Worm (Caenorhabditis elegans): ENCODE results near the gene Y53F4B.26.

The Y53F4B.26 gene

DNA sequence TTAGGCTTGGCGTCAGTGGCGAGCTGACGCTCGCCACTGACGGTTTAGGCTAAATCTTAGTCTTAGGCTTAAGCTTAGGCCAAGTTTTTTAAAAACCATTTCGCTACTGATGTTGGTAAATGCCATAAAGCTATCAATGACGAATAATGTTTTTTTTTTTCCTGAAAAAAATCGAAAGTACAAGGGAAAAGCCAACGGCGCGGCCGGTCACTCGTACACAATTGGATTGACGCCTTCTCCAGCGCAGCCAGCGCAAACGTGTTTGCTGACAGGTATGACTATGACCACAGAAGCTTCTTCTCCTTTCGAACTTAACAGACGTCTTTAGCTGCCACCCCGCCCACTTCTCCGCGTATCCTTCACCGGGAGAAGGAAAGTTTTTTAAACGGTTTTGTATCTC lies 4.8 kb upstream of the Y53F4B.26 start, which contains the start of gene Y53F4B.27:
TSS of gene Y53F4B.27 (plus strand) at position 301 of the 400 bp plus-strand sequence.
- no peak for TF ChIP-seq unc-62 (GFP tag; optimal IDR thresholded peaks at IDR 0.05)

DNA sequence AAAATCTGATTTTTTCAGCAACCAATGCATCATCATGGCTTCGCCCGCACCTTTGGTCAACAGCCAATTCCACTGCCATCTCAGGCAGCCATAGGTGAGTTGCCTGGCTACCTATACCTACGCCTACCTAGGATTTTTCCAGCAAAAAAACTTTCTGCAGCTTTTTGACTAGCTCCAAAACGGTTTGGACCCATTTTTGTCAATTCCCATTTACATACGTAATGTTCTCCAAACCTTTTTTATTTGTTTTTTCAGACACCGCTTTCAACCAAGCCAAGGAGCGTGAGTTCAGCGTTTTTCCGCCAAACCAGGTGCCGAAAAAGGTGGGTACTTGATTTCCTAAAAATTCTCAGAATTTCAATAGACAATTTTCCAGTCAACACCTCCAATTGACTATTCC lies 2.9 kb upstream of the Y53F4B.26 start:
- TF ChIP-seq unc-62 (GFP tag; optimal IDR thresholded peaks at IDR 0.05) = no peak

DNA sequence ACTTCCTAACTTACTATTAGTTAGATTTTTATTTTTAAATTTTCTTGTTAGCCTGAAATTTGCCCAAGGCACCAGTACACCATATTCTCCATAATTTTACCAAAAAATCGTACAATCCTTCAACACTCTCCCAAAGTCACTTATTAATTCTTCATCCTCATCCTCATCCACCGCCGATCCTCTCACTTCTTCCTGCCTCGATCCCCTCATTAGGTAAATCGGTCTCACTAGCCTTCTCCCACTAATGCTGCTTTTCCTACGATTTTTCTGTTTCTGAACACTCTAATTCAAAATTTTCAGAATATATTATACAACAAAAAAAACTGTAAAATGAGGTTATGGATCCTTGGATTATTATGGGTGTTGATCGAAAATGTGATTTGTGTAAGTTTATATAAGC lies 4.9 kb downstream of the Y53F4B.26 start, which contains the start of gene Y53F4B.25:
TSS of gene Y53F4B.25 (plus strand) at position 301 of the 400 bp plus-strand sequence.
- no peak for TF ChIP-seq unc-62 (GFP tag; optimal IDR thresholded peaks at IDR 0.05)

DNA sequence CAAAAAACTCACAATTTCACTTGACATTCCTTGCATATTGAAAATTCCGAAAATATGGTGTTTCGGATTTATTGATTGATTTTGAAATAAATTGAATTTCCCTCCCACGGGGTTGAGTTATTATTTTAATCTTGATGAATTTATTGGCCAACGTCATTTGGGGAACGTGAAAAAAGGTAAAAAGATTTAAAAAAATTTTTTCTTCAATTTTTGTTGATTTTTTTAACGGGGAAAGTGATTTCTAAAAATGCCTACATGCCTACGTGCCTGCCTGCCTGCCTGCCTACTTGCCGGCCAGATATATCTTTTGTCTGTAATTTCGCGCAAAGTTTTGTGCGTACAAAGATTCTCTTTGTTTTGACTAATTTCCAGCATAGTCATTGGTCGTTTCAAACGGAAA lies 6.4 kb downstream of the Y53F4B.26 start, which contains the start of gene Y53F4B.24:
TSS of gene Y53F4B.24 (minus strand) at position 101 of the 400 bp plus-strand sequence.
- TF ChIP-seq unc-62 (GFP tag; optimal IDR thresholded peaks at IDR 0.05) = no peak

DNA sequence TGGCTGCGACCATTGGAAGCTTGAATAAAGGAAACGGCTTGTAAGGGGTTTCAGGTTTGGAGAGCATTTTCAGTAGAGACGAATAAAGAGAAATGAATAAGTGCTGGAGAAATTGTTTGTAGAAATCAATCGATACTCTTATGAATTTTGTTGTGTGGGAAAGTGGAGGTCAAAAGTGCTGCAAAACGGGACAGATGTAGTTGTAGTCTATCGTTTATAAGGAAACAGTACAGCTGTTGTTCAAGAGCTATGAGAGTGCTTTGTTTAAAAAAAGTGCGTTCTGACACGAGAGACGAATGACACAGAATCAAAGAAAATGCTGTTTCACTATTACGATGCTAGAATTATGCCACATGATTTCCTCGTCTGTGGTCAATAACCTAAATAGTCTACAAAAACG lies 10.3 kb downstream of the Y53F4B.26 start, which contains the start of gene Y53F4B.62:
TSS of gene Y53F4B.62 (minus strand) at position 101 of the 400 bp plus-strand sequence.
- TF ChIP-seq unc-62 (GFP tag; optimal IDR thresholded peaks at IDR 0.05) = no peak

DNA sequence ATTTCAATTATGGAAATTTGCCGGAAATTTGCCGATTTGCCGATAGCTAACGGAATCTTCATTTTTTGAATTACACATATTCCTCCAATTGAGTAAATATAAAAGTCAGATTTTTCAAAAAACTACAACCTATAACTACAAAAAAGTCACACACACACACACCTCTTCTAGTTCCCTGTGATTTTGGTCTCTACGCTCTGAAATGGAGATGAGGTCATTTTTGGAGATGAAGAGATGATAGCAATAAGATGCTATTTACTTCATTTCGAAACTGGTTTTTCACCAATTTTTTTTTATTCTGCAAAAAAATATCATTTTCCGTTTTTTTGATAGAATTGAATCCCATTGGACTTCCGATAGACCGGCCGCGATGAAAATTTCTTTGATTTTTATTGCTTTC lies 16.6 kb downstream of the Y53F4B.26 start, which contains the start of gene Y53F4B.23:
TSS of gene Y53F4B.23 (plus strand) at position 312 of the 400 bp plus-strand sequence.
- TF ChIP-seq unc-62 (GFP tag; optimal IDR thresholded peaks at IDR 0.05) = no peak

DNA sequence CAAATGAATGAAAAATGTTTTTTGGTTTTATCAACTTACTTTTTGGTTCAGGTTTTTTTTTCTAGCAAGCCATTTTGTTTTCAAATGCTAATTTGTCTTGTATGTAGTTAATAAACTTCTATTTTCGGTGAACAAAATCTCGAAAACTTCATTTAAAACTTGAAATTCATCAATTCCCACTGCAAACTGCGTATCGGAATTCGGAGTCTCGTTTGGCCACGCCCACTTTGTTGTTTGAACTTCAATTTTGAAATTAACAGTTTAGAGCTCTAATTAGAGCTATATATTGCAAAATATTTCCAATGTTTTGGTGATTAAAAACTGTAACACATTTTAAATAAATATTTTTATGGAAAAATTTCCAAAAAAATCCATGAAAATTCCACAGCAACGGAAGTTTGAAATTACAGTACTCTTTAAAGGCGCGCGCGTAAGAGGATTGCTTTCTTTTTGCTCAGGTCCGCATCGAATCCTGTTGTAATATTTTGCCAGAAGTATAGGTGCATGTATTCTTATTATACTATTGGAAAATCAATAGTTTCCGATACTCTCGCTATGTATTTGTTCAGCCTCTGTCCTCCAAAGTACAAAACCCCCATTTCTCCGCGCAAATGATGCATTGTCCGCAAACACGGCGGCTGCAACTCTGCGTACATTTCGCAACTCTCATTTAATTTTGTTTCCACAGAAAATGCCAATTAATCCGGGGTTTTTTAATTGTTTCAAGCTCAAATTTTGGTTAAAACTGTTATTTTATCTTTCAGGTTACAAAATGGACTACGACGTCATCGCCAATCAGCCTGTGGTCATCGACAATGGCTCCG lies 21.0 kb downstream of the Y53F4B.26 start, which contains the start of gene arp-1:
TSS of gene arp-1 (plus strand) at position 765 of the 824 bp plus-strand sequence.
- TF ChIP-seq unc-62 (GFP tag; optimal IDR thresholded peaks at IDR 0.05) = no peak

DNA sequence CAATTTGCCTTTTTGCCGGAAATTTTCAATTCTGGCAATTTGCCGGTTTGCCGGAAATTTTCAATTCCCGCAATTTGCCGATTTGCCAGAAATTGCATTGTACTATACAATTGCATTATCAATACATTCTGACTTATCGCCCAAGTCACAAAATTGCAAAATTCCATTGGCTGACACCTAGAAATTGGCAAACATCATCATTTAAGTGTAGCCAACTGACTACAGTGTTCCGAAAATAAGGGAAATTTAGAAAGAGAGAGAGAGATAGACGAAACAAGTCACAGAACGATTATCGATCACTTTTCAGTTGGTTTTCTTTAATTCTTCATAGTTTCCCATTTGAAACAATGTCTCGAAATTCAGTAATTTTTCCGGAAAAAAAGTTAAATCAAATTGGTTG lies 29.4 kb downstream of the Y53F4B.26 start:
- no peak for TF ChIP-seq unc-62 (GFP tag; optimal IDR thresholded peaks at IDR 0.05)

DNA sequence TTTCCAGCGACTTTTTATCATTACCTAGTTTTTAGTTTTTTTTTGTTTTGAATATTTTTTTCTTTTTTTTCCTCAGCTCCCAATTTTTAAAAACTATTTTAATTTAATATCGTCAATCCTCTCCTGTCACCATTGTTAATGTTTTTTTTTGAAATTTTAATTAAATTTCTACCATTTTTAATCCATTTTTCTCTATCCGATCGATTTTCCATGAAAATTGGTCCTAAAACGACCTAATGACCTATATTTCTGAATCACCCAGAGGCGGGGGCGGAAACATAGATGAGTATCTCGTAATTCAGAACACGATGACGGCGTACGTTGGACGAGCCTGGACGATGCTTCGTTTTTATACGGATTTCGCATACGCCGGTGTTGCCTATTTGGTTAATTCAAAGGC lies 30.9 kb downstream of the Y53F4B.26 start, which contains the start of gene Y53F4B.39:
TSS of gene Y53F4B.39 (plus strand) at position 301 of the 400 bp plus-strand sequence.
- no peak for TF ChIP-seq unc-62 (GFP tag; optimal IDR thresholded peaks at IDR 0.05)

DNA sequence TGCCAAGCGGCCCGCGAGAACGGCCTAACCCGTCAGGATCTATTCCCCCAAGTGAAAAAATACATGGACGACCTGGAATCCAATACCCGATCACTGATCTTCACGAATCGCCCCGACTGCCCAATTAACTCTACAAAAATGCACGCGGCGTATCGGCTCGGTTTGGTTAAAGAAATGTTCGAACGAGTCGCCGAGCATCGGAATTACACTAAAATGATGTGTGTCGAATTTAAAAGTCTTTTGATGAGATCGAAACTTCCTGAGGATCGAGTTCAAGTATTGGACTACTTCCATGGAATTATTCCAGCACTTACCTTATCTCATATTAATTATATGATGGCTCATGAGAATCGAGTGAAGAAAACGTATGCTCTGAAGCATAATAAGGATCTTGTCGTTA lies 33.6 kb downstream of the Y53F4B.26 start:
- no peak for TF ChIP-seq unc-62 (GFP tag; optimal IDR thresholded peaks at IDR 0.05)
